Fruit fly (Drosophila melanogaster): ENCODE results near the gene CG13607.

DNA sequence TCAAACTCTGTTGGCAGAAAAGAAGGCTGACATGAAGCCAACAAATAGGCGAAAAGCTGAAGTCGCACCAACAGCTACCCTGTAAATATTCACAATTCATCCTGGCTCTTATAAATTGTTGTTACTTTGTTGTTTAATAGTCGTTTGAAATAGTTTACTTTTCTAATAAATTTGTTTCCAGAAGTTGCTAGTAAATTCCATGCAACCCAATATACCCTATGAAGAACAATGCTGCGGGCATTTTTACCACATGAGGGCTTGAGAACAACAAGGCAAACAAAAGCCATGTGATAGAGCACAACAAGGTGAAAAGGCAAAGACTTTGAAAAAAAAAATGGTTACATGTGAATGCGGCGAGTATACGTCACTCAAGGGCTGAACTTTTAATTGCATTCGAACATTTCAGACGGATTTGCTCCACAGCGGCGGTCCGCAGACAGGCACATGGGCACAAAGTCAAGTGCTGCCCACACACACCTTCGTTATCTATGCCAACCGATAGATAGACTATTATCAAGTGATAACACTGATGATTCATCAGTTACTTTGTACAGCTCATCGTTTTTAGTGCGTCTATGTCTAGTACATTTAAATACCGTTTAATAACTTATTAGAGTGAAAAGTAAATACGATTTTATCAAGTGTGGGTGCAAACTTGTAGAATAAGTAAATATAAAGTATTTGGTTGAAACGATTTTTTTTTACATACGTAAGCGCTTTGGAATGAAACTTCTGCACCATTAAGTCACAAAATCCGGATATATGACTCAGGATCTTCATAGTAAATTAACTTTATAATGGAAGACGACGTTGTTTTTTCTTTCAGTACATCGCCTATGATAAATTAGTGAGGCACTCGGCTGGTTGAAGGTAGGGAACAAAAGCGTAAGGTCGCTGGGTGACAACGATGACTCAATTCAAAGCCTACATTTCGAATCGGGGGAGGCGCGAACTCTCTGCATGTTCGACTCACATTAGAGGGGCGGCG lies 16.8 kb downstream of the CG13607 start:
- TF ChIP-seq CG8478 (optimal IDR thresholded peaks at IDR 0.05) (no peak), CTCF (optimal IDR thresholded peaks at IDR 0.05) (no peak)
